Worm (Caenorhabditis elegans): ENCODE measurements around the gene Y37H2A.14.

Gene Y37H2A.14

ce11 chrV:18184910-18185309, 41.4 kb downstream of the Y37H2A.14 start, which contains the start of gene C31G12.3:
C31G12.3 (plus strand) TSS chrV:18185210.
- TF ChIP-seq irx-1 (tag; optimal IDR thresholded peaks at IDR 0.05): no peak
- no peak for TF ChIP-seq xbp-1 (tag; optimal IDR thresholded peaks at IDR 0.05)
- no peak for TF ChIP-seq egl-27 (tag; optimal IDR thresholded peaks at IDR 0.05)
- TF ChIP-seq mab-9 (GFP tag; IDR thresholded peaks at IDR 0.05): no peak
- no peak for TF ChIP-seq unc-30 (tag; optimal IDR thresholded peaks at IDR 0.05)

ce11 chrV:18188328-18188727, 44.8 kb downstream of the Y37H2A.14 start, which contains the start of gene clec-245:
clec-245 (minus strand) TSS chrV:18188428.
- TF ChIP-seq hlh-4 (tag; optimal IDR thresholded peaks at IDR 0.05) (no peak), nhr-85 (tag) (peak; percentile 60)

- TF ChIP-seq unc-62 (GFP tag; optimal IDR thresholded peaks at IDR 0.05) (no peak), nhr-11 (tag; optimal IDR thresholded peaks at IDR 0.05) (no peak), snu-23 (GFP tag; optimal IDR thresholded peaks at IDR 0.05) (no peak), mef-2 (tag; optimal IDR thresholded peaks at IDR 0.05) (no peak), ceh-8 (GFP tag; optimal IDR thresholded peaks at IDR 0.05) (no peak), lin-35 (GFP tag; optimal IDR thresholded peaks at IDR 0.05) (no peak), skn-1 (tag; optimal IDR thresholded peaks at IDR 0.05) (no peak), ceh-90 (tag; optimal IDR thresholded peaks at IDR 0.05) (no peak)
These were observed 45.6 kb downstream of the Y37H2A.14 start, which contains the start of gene clec-246 for ce11 chrV:18189181-18189580. clec-246 (plus strand) TSS chrV:18189481.

- no peak for TF ChIP-seq efl-1 (optimal IDR thresholded peaks at IDR 0.05)
- TF ChIP-seq efl-1 (GFP tag; optimal IDR thresholded peaks at IDR 0.05 in 1 of 2): peak in 1 of 2 experiments; percentile 8
- TF ChIP-seq nhr-90 (tag; optimal IDR thresholded peaks at IDR 0.05; ENCODE audit: poor library complexity): peak; percentile 2
- peak; percentile 88 for TF ChIP-seq elt-2 (tag; optimal IDR thresholded peaks at IDR 0.05)
- no peak for TF ChIP-seq dsc-1 (tag; optimal IDR thresholded peaks at IDR 0.05)
These were observed 47.6 kb downstream of the Y37H2A.14 start, which contains the start of gene clec-42 for ce11 chrV:18191128-18191527. clec-42 (plus strand) TSS chrV:18191412.

All from whole organism, L1 larva.